Worm (Caenorhabditis elegans): ENCODE measurements around the gene M163.7.

M163.7 gene

ce11 chrX:14473740-14474139 is 9.1 kb downstream of the M163.7 start, which contains the start of gene M163.5:
M163.5 (plus strand) TSS chrX:14474040.
- TF ChIP-seq ztf-3 (GFP tag; optimal IDR thresholded peaks at IDR 0.05) (no peak), ets-4 (GFP tag; optimal IDR thresholded peaks at IDR 0.05) (no peak), lsl-1 (GFP tag; optimal IDR thresholded peaks at IDR 0.05) (no peak), Y95B8A.8 (GFP tag; IDR thresholded peaks at IDR 0.05) (no peak), F23B12.7 (tag; optimal IDR thresholded peaks at IDR 0.05; ENCODE audit: insufficient read depth) (no peak), sdz-38 (tag; optimal IDR thresholded peaks at IDR 0.05) (no peak), ama-1 (optimal IDR thresholded peaks at IDR 0.05) (no peak), ama-1 (GFP tag; optimal IDR thresholded peaks at IDR 0.05) (no peak), ceh-100 (GFP tag; IDR thresholded peaks at IDR 0.05) (no peak), F57A8.1 (GFP tag; optimal IDR thresholded peaks at IDR 0.05) (no peak)

- TF ChIP-seq repo-1 (tag; optimal IDR thresholded peaks at IDR 0.05) (peak; percentile 83), madf-3 (GFP tag; IDR thresholded peaks at IDR 0.05) (0 out of 2 replicates have a peak, but pooled peaks have one; percentile 56), lin-26 (GFP tag; IDR thresholded peaks at IDR 0.05) (peak; percentile 63), ama-1 (optimal IDR thresholded peaks at IDR 0.05) (no peak), ama-1 (GFP tag; optimal IDR thresholded peaks at IDR 0.05) (no peak), ceh-40 (GFP tag; IDR thresholded peaks at IDR 0.05) (peak; percentile 79), rec-8 (tag; optimal IDR thresholded peaks at IDR 0.05) (peak in 1 of 2 experiments; percentile 22), pbrm-1 (GFP tag; IDR thresholded peaks at IDR 0.05) (peak; percentile 73), hmg-20 (GFP tag; IDR thresholded peaks at IDR 0.05) (0 out of 2 replicates have a peak, but pooled peaks have one; percentile 17), dox-1 (GFP tag; IDR thresholded peaks at IDR 0.05) (no peak; the same call in 1 of the 2 replicates), snpc-1.3 (tag; optimal IDR thresholded peaks at IDR 0.05; ENCODE audit: insufficient read depth) (peak; percentile 6), let-607 (tag; optimal IDR thresholded peaks at IDR 0.05) (peak; percentile 33 to 41), B0336.3 (GFP tag; IDR thresholded peaks at IDR 0.05) (0 out of 2 replicates have a peak, but pooled peaks have one; percentile 34), mes-4 (tag; optimal IDR thresholded peaks at IDR 0.05) (no peak), sea-2 (GFP tag; IDR thresholded peaks at IDR 0.05) (no peak), nhr-27 (tag; optimal IDR thresholded peaks at IDR 0.05) (peak; percentile 39), hmg-1.2 (GFP tag; IDR thresholded peaks at IDR 0.05) (peak; percentile 59), nhr-90 (tag; optimal IDR thresholded peaks at IDR 0.05) (peak; percentile 64), K11D2.4 (GFP tag; IDR thresholded peaks at IDR 0.05) (peak; percentile 53; the same call in 1 of the 2 replicates), nhr-120 (GFP tag; IDR thresholded peaks at IDR 0.05) (0 out of 2 replicates have a peak, but pooled peaks have one; percentile 71), snpc-3.4 (tag; optimal IDR thresholded peaks at IDR 0.05) (peak; percentile 4), C06A6.2 (GFP tag; conservative IDR thresholded peaks at IDR 0.05) (0 out of 2 replicates have a peak, but pooled peaks have one; percentile 10), nfyb-1 (GFP tag; IDR thresholded peaks at IDR 0.05) (peak; percentile 74), ceh-27 (GFP tag; optimal IDR thresholded peaks at IDR 0.05) (no peak), lin-40 (tag; optimal IDR thresholded peaks at IDR 0.05) (peak; percentile 81), chd-7 (tag; optimal IDR thresholded peaks at IDR 0.05) (peak; percentile 81), ztf-18 (tag; optimal IDR thresholded peaks at IDR 0.05) (peak; percentile 39), egl-44 (GFP tag; IDR thresholded peaks at IDR 0.05) (peak; percentile 28; the same call in 1 of the 2 replicates), lsl-1 (GFP tag; optimal IDR thresholded peaks at IDR 0.05) (no peak), sptf-2 (GFP tag; optimal IDR thresholded peaks at IDR 0.05) (no peak), mcd-1 (GFP tag; IDR thresholded peaks at IDR 0.05) (no peak; the same call in 1 of the 2 replicates), gei-17 (GFP tag; optimal IDR thresholded peaks at IDR 0.05) (peak; percentile 65), athp-1 (tag; optimal IDR thresholded peaks at IDR 0.05) (peak; percentile 27), ekl-4 (GFP tag; IDR thresholded peaks at IDR 0.05) (peak; percentile 25; the same call in 1 of the 2 replicates), ztf-3 (GFP tag; optimal IDR thresholded peaks at IDR 0.05) (peak; percentile 44), ztf-26 (tag; optimal IDR thresholded peaks at IDR 0.05) (peak; percentile 49), atf-7 (tag; optimal IDR thresholded peaks at IDR 0.05) (peak; percentile 51), ccch-3 (GFP tag; optimal IDR thresholded peaks at IDR 0.05) (no peak), madf-8 (GFP tag; conservative IDR thresholded peaks at IDR 0.05) (no peak)
Measured at ce11 chrX:14476625-14477257, 12.1 kb downstream of the M163.7 start.
